Fruit fly (Drosophila melanogaster): ENCODE results near the gene CG5800.

Gene CG5800

dm6 chrX:17622187-17622586 is 13.9 kb upstream of the CG5800 start:
- TF ChIP-seq hb (GFP tag; IDR thresholded peaks at IDR 0.05; ENCODE audit: partially characterized antibody) (0 out of 3 replicates have a peak, but pooled peaks have one; percentile 62), CG2678 (tag; optimal IDR thresholded peaks at IDR 0.05) (no peak), dan (GFP tag; IDR thresholded peaks at IDR 0.05) (no peak), CG14860 (GFP tag; IDR thresholded peaks at IDR 0.05; ENCODE audit: partially characterized antibody) (peak; percentile 57; the same call in 1 of the 3 replicates), CG30431 (GFP tag; optimal IDR thresholded peaks at IDR 0.05) (no peak), nerfin-2 (GFP tag; IDR thresholded peaks at IDR 0.05; ENCODE audit: partially characterized antibody) (peak; percentile 48; the same call in 1 of the 2 replicates), Scr (GFP tag; IDR thresholded peaks at IDR 0.05; ENCODE audit: partially characterized antibody) (0 out of 2 replicates have a peak, but pooled peaks have one; percentile 12), Mad (GFP tag; optimal IDR thresholded peaks at IDR 0.05) (no peak), CG7556 (GFP tag; optimal IDR thresholded peaks at IDR 0.05) (no peak), CG14965 (GFP tag; optimal IDR thresholded peaks at IDR 0.05; ENCODE audit: borderline replicate concordance) (no peak), CG16813 (GFP tag; IDR thresholded peaks at IDR 0.05; ENCODE audit: partially characterized antibody) (peak; percentile 51), Lim3 (GFP tag; IDR thresholded peaks at IDR 0.05) (no peak), Bgb (GFP tag; IDR thresholded peaks at IDR 0.05; ENCODE audit: partially characterized antibody) (0 out of 2 replicates have a peak, but pooled peaks have one; percentile 7), vnd (GFP tag; IDR thresholded peaks at IDR 0.05; ENCODE audit: partially characterized antibody) (0 out of 3 replicates have a peak, but pooled peaks have one; percentile 22), CG7928 (GFP tag; optimal IDR thresholded peaks at IDR 0.05) (no peak), Jarid2 (GFP tag; optimal IDR thresholded peaks at IDR 0.05) (no peak), HLH4C (GFP tag; IDR thresholded peaks at IDR 0.05; ENCODE audit: partially characterized antibody) (peak; percentile 66), CG2712 (tag; optimal IDR thresholded peaks at IDR 0.05) (no peak), tna (GFP tag; IDR thresholded peaks at IDR 0.05; ENCODE audit: partially characterized antibody) (peak; percentile 29; the same call in 1 of the 2 replicates), bbx (GFP tag; IDR thresholded peaks at IDR 0.05; ENCODE audit: partially characterized antibody) (0 out of 2 replicates have a peak, but pooled peaks have one; percentile 14), CG6791 (GFP tag; IDR thresholded peaks at IDR 0.05; ENCODE audit: partially characterized antibody) (peak; percentile 49; the same call in 1 of the 3 replicates), Tbp (GFP tag; optimal IDR thresholded peaks at IDR 0.05) (no peak), lov (optimal IDR thresholded peaks at IDR 0.05) (no peak), lov (GFP tag; IDR thresholded peaks at IDR 0.05) (no peak), CG17361 (GFP tag; IDR thresholded peaks at IDR 0.05) (no peak), CG18599 (GFP tag; optimal IDR thresholded peaks at IDR 0.05) (no peak), CG7963 (GFP tag; IDR thresholded peaks at IDR 0.05; ENCODE audit: partially characterized antibody) (peak; percentile 37; the same call in 1 of the 3 replicates)

- TF ChIP-seq Drgx (GFP tag; IDR thresholded peaks at IDR 0.05) (peak; percentile 57), Med (GFP tag) (peak; percentile 0), CG33557 (GFP tag; optimal IDR thresholded peaks at IDR 0.05) (no peak), Gug (GFP tag; IDR thresholded peaks at IDR 0.05) (no peak), zfh2 (GFP tag; optimal IDR thresholded peaks at IDR 0.05) (no peak), CG3065 (GFP tag; optimal IDR thresholded peaks at IDR 0.05) (no peak), ham (GFP tag; IDR thresholded peaks at IDR 0.05) (no peak), ind (GFP tag; optimal IDR thresholded peaks at IDR 0.05) (no peak), CG13287 (GFP tag; IDR thresholded peaks at IDR 0.05; ENCODE audit: partially characterized antibody) (peak; percentile 17; the same call in 1 of the 2 replicates), CG12769 (tag; optimal IDR thresholded peaks at IDR 0.05) (peak; percentile 52), CG11696 (GFP tag; IDR thresholded peaks at IDR 0.05) (0 out of 2 replicates have a peak, but pooled peaks have one; percentile 10), sr (GFP tag; IDR thresholded peaks at IDR 0.05) (peak; percentile 80), pfk (GFP tag; optimal IDR thresholded peaks at IDR 0.05) (no peak), HmgZ (tag; optimal IDR thresholded peaks at IDR 0.05) (no peak), eve (GFP tag; optimal IDR thresholded peaks at IDR 0.05) (no peak), Pdp1 (GFP tag; optimal IDR thresholded peaks at IDR 0.05) (peak in 1 of 2 experiments; percentile 19), p53 (GFP tag; optimal IDR thresholded peaks at IDR 0.05) (peak; percentile 10), chinmo (GFP tag; IDR thresholded peaks at IDR 0.05; ENCODE audit: partially characterized antibody) (peak; percentile 84)
These were observed 11.7 kb upstream of the CG5800 start for dm6 chrX:17624223-17624982.
